Worm (Caenorhabditis elegans) whole organism, mixed stage, embryonic: ENCODE data around the gene C37C3.11.

ENCODE experiments used
- ceh-43 ChIP-seq: fragments of 200-800 bp; sonication (Bioruptor generic); optimal IDR thresholded peaks from 2 replicates; lab custom pipeline; 2018; ENCODE audit warnings: mild to moderate bottlenecking, missing genetic modification characterization, moderate library complexity, missing compliant biosample characterization
- elt-3 ChIP-seq: fragments of 150-350 bp; optimal IDR thresholded peaks from 2 replicates; lab custom pipeline; 2014; ENCODE audit warnings: missing biosample characterization, missing genetic modification characterization
- flh-1 ChIP-seq: fragments of 200-800 bp; sonication (Bioruptor generic); optimal IDR thresholded peaks from 2 replicates; lab custom pipeline; 2018; ENCODE audit warnings: mild to moderate bottlenecking, missing genetic modification characterization, moderate library complexity, missing compliant biosample characterization
- ham-2 ChIP-seq: fragments of 200-800 bp; sonication (Bioruptor generic); optimal IDR thresholded peaks from 2 replicates; lab custom pipeline; 2018; ENCODE audit warnings: mild to moderate bottlenecking, missing genetic modification characterization, missing compliant biosample characterization
- lin-13 ChIP-seq: fragments of 150-350 bp; optimal IDR thresholded peaks from 2 replicates; lab custom pipeline; 2014; ENCODE audit warnings: missing biosample characterization, missing genetic modification characterization
- mep-1 ChIP-seq: fragments of 150-350 bp; optimal IDR thresholded peaks from 2 replicates; lab custom pipeline; 2017; ENCODE audit warnings: missing biosample characterization, missing genetic modification reagents, missing genetic modification characterization, inconsistent platforms
- nhr-237 ChIP-seq: fragments of 150-350 bp; optimal IDR thresholded peaks from 2 replicates; lab custom pipeline; 2014; ENCODE audit warnings: missing biosample characterization, missing genetic modification characterization
- nhr-28 ChIP-seq: fragments of 150-350 bp; optimal IDR thresholded peaks from 2 replicates; lab custom pipeline; 2014; ENCODE audit warnings: missing biosample characterization, missing genetic modification characterization
- unc-62 ChIP-seq: fragments of 150-350 bp; optimal IDR thresholded peaks from 2 replicates; lab custom pipeline; 2014; ENCODE audit warnings: missing biosample characterization, missing genetic modification reagents, missing genetic modification characterization
- zip-8 ChIP-seq: fragments of 150-350 bp; optimal IDR thresholded peaks from 2 replicates; lab custom pipeline; 2014; ENCODE audit warnings: missing biosample characterization, missing genetic modification characterization
- ztf-11 ChIP-seq: fragments of 150-350 bp; optimal IDR thresholded peaks from 2 replicates; lab custom pipeline; 2014; ENCODE audit warnings: missing biosample characterization, missing genetic modification characterization

- no peak for TF ChIP-seq ztf-11 (tag; lab: Kevin White, UChicago)
- TF ChIP-seq lin-13 (tag; lab: Kevin White, UChicago) = no peak
- no peak for TF ChIP-seq zip-8
- no peak for TF ChIP-seq flh-1 (GFP tag; lab: Kevin White, UChicago)
- TF ChIP-seq nhr-237 (tag; lab: Kevin White, UChicago) = no peak
- no peak for TF ChIP-seq unc-62
- no peak for TF ChIP-seq elt-3 (tag; lab: Kevin White, UChicago)
- TF ChIP-seq ceh-43 (GFP tag; lab: Kevin White, UChicago) = no peak
- TF ChIP-seq nhr-28 (tag; lab: Kevin White, UChicago) = no peak
- TF ChIP-seq ham-2 = no peak
- no peak for TF ChIP-seq mep-1 (tag; lab: Kevin White, UChicago)
These were observed 29.3 kb upstream of the C37C3.11 start, which contains the start of gene F40A3.6 for ce11 chrV:7893812-7894381.
